Worm (Caenorhabditis elegans) whole organism, L2 larva: ENCODE results near the gene C40H1.3.

Experiments used
- C34F6.9 ChIP-seq: fragments of 150-350 bp; optimal IDR thresholded peaks from 2 replicates; lab custom pipeline; 2014; ENCODE audit warnings: missing biosample characterization, missing genetic modification characterization
- F13H6.1 ChIP-seq: sonication (generic microtip); optimal IDR thresholded peaks from 2 replicates; lab custom pipeline; 2016; ENCODE audit warnings: missing genetic modification characterization, missing compliant biosample characterization
- Y55F3AM.14 ChIP-seq: fragments of 200-800 bp; sonication (Bioruptor generic); optimal IDR thresholded peaks from 2 replicates; lab custom pipeline; 2018; ENCODE audit warnings: mild to moderate bottlenecking, missing genetic modification characterization, missing compliant biosample characterization
- ZK546.5 ChIP-seq: sonication (generic microtip); optimal IDR thresholded peaks from 2 replicates; lab custom pipeline; 2017; ENCODE audit warnings: missing biosample characterization, missing genetic modification characterization
- alr-1 ChIP-seq: fragments of 150-350 bp; optimal IDR thresholded peaks from 2 replicates; lab custom pipeline; 2014; ENCODE audit warnings: missing biosample characterization, missing genetic modification characterization
- aly-2 ChIP-seq: fragments of 150-350 bp; optimal IDR thresholded peaks from 2 replicates; lab custom pipeline; 2014; ENCODE audit warnings: missing biosample characterization, missing genetic modification characterization
- ama-1 ChIP-seq: fragments of 150-350 bp; optimal IDR thresholded peaks from 2 replicates; lab custom pipeline; 2018; ENCODE audit warnings: inconsistent platforms
- blmp-1 ChIP-seq: sonication (generic microtip); optimal IDR thresholded peaks from 2 replicates; lab custom pipeline; 2017; ENCODE audit warnings: missing genetic modification characterization, mild to moderate bottlenecking, missing compliant biosample characterization, antibody characterized with exemption, moderate library complexity; ENCODE audit not compliant: insufficient read depth
- ceh-16 ChIP-seq: fragments of 150-350 bp; optimal IDR thresholded peaks from 2 replicates; lab custom pipeline; 2014; ENCODE audit warnings: missing biosample characterization, missing genetic modification characterization
- ceh-82 ChIP-seq: fragments of 150-350 bp; optimal IDR thresholded peaks from 2 replicates; lab custom pipeline; 2014; ENCODE audit warnings: missing biosample characterization, missing genetic modification characterization
- crh-2 ChIP-seq: sonication (generic microtip); optimal IDR thresholded peaks from 2 replicates; lab custom pipeline; 2017; ENCODE audit warnings: missing biosample characterization, missing genetic modification characterization
- elt-1 ChIP-seq: fragments of 150-350 bp; optimal IDR thresholded peaks from 2 replicates; lab custom pipeline; 2014; ENCODE audit warnings: missing biosample characterization, missing genetic modification characterization
- elt-3 ChIP-seq: sonication (generic microtip); optimal IDR thresholded peaks from 2 replicates; lab custom pipeline; 2017; ENCODE audit warnings: missing biosample characterization, missing genetic modification characterization
- gmeb-1 ChIP-seq: fragments of 150-350 bp; optimal IDR thresholded peaks from 2 replicates; lab custom pipeline; 2014; ENCODE audit warnings: missing biosample characterization, missing genetic modification characterization
- lin-11 ChIP-seq: fragments of 150-350 bp; sonication (generic microtip); optimal IDR thresholded peaks from 2 replicates; lab custom pipeline; 2014; ENCODE audit warnings: missing biosample characterization, missing genetic modification characterization, inconsistent platforms, mixed read lengths
- lin-39 ChIP-seq: fragments of 150-350 bp; optimal IDR thresholded peaks from 2 replicates; lab custom pipeline; 2014; ENCODE audit warnings: missing biosample characterization, missing genetic modification reagents, missing genetic modification characterization
- mab-5 ChIP-seq: fragments of 150-350 bp; optimal IDR thresholded peaks from 2 replicates; lab custom pipeline; 2014; ENCODE audit warnings: missing biosample characterization, missing genetic modification characterization
- mbf-1 ChIP-seq: sonication (generic microtip); optimal IDR thresholded peaks from 2 replicates; lab custom pipeline; 2017; ENCODE audit warnings: missing biosample characterization, missing genetic modification characterization
- mdl-1 ChIP-seq, 2 experiments: fragments of 150-350 bp in 1 of 2; sonication (generic microtip) in 1 of 2; optimal IDR thresholded peaks; 2 replicates each; lab custom pipeline; 2017; ENCODE audit warnings: missing biosample characterization in 2 of 2, missing genetic modification characterization in 2 of 2
- nhr-10 ChIP-seq: sonication (generic microtip); optimal IDR thresholded peaks from 2 replicates; lab custom pipeline; 2017; ENCODE audit warnings: missing biosample characterization, missing genetic modification characterization
- nhr-11 ChIP-seq: fragments of 150-350 bp; optimal IDR thresholded peaks from 2 replicates; lab custom pipeline; 2014; ENCODE audit warnings: missing biosample characterization, missing genetic modification characterization
- nhr-12 ChIP-seq: fragments of 150-350 bp; optimal IDR thresholded peaks from 2 replicates; lab custom pipeline; 2014; ENCODE audit warnings: missing biosample characterization, missing genetic modification characterization
- nhr-129 ChIP-seq: fragments of 150-350 bp; optimal IDR thresholded peaks from 2 replicates; lab custom pipeline; 2014; ENCODE audit warnings: missing biosample characterization, missing genetic modification characterization
- nhr-21 ChIP-seq: fragments of 150-350 bp; optimal IDR thresholded peaks from 2 replicates; lab custom pipeline; 2014; ENCODE audit warnings: missing biosample characterization, missing genetic modification characterization
- nhr-23 ChIP-seq: fragments of 150-350 bp; optimal IDR thresholded peaks from 2 replicates; lab custom pipeline; 2014; ENCODE audit warnings: missing biosample characterization, missing genetic modification reagents, missing genetic modification characterization
- nhr-25 ChIP-seq: fragments of 150-350 bp; sonication (generic microtip); optimal IDR thresholded peaks from 3 replicates; lab custom pipeline; 2014; ENCODE audit warnings: missing biosample characterization, missing genetic modification characterization
- nhr-77 ChIP-seq: fragments of 150-350 bp; optimal IDR thresholded peaks from 2 replicates; lab custom pipeline; 2014; ENCODE audit warnings: missing biosample characterization, missing genetic modification characterization
- peb-1 ChIP-seq: fragments of 150-350 bp; optimal IDR thresholded peaks from 2 replicates; lab custom pipeline; 2014; ENCODE audit warnings: missing biosample characterization, missing genetic modification characterization
- sem-4 ChIP-seq: fragments of 150-350 bp; optimal IDR thresholded peaks from 2 replicates; lab custom pipeline; 2014; ENCODE audit warnings: missing biosample characterization, missing genetic modification reagents, missing genetic modification characterization
- skn-1 ChIP-seq: sonication (generic microtip); optimal IDR thresholded peaks from 2 replicates; lab custom pipeline; 2017; ENCODE audit warnings: missing biosample characterization, missing genetic modification characterization
- sma-3 ChIP-seq: sonication (generic microtip); optimal IDR thresholded peaks from 2 replicates; lab custom pipeline; 2016; ENCODE audit warnings: missing genetic modification reagents, missing genetic modification characterization, missing compliant biosample characterization
- unc-55 ChIP-seq: fragments of 150-350 bp; sonication (generic microtip); optimal IDR thresholded peaks from 3 replicates; lab custom pipeline; 2014; ENCODE audit warnings: missing biosample characterization, missing genetic modification reagents, missing genetic modification characterization
- unc-62 ChIP-seq: fragments of 150-350 bp; optimal IDR thresholded peaks from 2 replicates; lab custom pipeline; 2014; ENCODE audit warnings: missing biosample characterization, missing genetic modification reagents, missing genetic modification characterization
- zag-1 ChIP-seq: fragments of 150-350 bp; optimal IDR thresholded peaks from 2 replicates; lab custom pipeline; 2014; ENCODE audit warnings: missing biosample characterization, missing genetic modification characterization
- ztf-1 ChIP-seq: fragments of 200-800 bp; sonication (Bioruptor generic); conservative IDR thresholded peaks from 2 replicates; pipeline ENCODE4 v1.3.6; 2022; ENCODE audit warnings: missing genetic modification characterization, missing compliant biosample characterization
- ztf-11 ChIP-seq: sonication (generic microtip); optimal IDR thresholded peaks from 2 replicates; lab custom pipeline; 2017; ENCODE audit warnings: missing biosample characterization, missing genetic modification characterization
- ztf-4 ChIP-seq: fragments of 150-350 bp; optimal IDR thresholded peaks from 2 replicates; lab custom pipeline; 2014; ENCODE audit warnings: missing biosample characterization, missing genetic modification characterization

Gene C40H1.3

ce11 chrIII:9329266-9329665 lies at the start of gene C40H1.3:
TSS of gene C40H1.3 (minus strand) at chrIII:9329366.
- no peak for TF ChIP-seq skn-1 (tag; lab: Kevin White, UChicago)
- no peak for TF ChIP-seq unc-55 (GFP tag; lab: Kevin White, UChicago)
- no peak for TF ChIP-seq ztf-11 (tag; lab: Kevin White, UChicago)
- no peak for TF ChIP-seq ZK546.5 (tag; lab: Kevin White, UChicago)
- no peak for TF ChIP-seq peb-1
- no peak for TF ChIP-seq ceh-82 (tag; lab: Kevin White, UChicago)
- no peak for TF ChIP-seq nhr-129 (tag; lab: Kevin White, UChicago)
- no peak for TF ChIP-seq aly-2 (tag; lab: Kevin White, UChicago)
- TF ChIP-seq nhr-23 (tag; lab: Kevin White, UChicago): no peak
- no peak for TF ChIP-seq crh-2 (tag; lab: Kevin White, UChicago)
- no peak for TF ChIP-seq unc-62 (GFP tag; lab: Kevin White, UChicago)
- no peak for TF ChIP-seq mab-5 (tag; lab: Kevin White, UChicago)
- TF ChIP-seq elt-3 (tag; lab: Kevin White, UChicago): no peak
- TF ChIP-seq gmeb-1: no peak
- TF ChIP-seq nhr-77 (tag; lab: Kevin White, UChicago): no peak
- no peak for TF ChIP-seq lin-11 (tag; lab: Kevin White, UChicago)

DNA sequence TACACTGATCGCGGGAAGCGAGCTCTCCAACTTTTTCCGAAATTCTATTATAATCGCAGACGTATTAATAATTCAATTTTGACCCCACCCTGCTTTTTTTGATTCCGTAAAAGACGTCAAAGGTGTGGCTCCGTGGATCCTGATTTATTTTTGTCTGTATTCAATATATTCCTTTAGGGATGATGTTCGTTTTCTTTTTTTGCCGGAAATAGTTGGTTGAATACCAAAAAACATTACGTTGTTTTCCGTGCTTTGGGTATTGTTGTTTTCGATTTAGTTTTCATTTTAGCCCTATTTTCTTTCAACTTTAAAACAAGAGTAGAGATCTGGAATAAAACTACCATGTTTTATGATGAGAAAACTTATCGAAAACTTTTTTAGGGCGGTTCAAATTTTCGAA lies 47.5 kb upstream of the C40H1.3 start:
- TF ChIP-seq sma-3 (GFP tag; lab: Kevin White, UChicago) (no peak), ztf-1 (GFP tag; lab: Robert Waterston, UW) (no peak), nhr-12 (tag; lab: Kevin White, UChicago) (no peak), blmp-1 (tag; lab: Kevin White, UChicago) (no peak), elt-1 (tag; lab: Kevin White, UChicago) (no peak), nhr-11 (tag; lab: Kevin White, UChicago) (no peak), mdl-1 (tag; optimal IDR thresholded peaks at IDR 0.05; lab: Kevin White, UChicago) (no peak), nhr-21 (tag; lab: Kevin White, UChicago) (no peak), crh-2 (tag; lab: Kevin White, UChicago) (no peak), unc-55 (GFP tag; lab: Kevin White, UChicago) (no peak), nhr-77 (tag; lab: Kevin White, UChicago) (no peak), gmeb-1 (no peak)

DNA sequence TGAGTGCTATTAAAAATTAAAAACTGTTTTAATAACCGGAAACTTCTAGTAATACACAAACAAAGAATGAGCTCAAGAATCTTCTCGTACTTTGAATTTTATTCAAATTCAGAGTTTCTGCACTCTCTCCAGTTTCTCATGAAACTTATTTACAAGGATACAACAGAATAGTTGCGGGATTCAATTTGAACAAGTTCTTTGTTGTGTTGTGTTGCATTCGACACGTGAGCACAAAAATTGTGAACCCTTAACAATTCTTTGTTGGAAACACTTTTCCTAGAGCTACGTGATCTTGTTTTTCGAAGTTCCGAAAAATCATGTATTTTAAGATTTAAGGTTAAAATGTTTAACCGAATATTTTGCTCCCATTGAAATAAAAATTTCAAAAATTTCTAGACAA lies 44.6 kb upstream of the C40H1.3 start:
- TF ChIP-seq sem-4 (tag; lab: Kevin White, UChicago) (no peak), F13H6.1 (tag; lab: Kevin White, UChicago) (no peak), nhr-10 (tag; lab: Kevin White, UChicago) (no peak), ztf-11 (tag; lab: Kevin White, UChicago) (no peak), Y55F3AM.14 (no peak), nhr-25 (no peak), ZK546.5 (tag; lab: Kevin White, UChicago) (no peak), nhr-11 (tag; lab: Kevin White, UChicago) (no peak), peb-1 (no peak), ztf-4 (no peak), nhr-129 (tag; lab: Kevin White, UChicago) (no peak)

ce11 chrIII:9366971-9367370 lies 37.8 kb upstream of the C40H1.3 start, which contains the start of gene crn-6:
TSS of gene crn-6 (plus strand) at chrIII:9367271.
- TF ChIP-seq Y55F3AM.14 (no peak), skn-1 (tag; lab: Kevin White, UChicago) (no peak), ama-1 (lab: Kevin White, UChicago) (no peak), aly-2 (tag; lab: Kevin White, UChicago) (no peak), C34F6.9 (no peak), zag-1 (tag; lab: Kevin White, UChicago) (no peak), alr-1 (tag; lab: Kevin White, UChicago) (no peak), unc-62 (GFP tag; lab: Kevin White, UChicago) (no peak), ceh-82 (tag; lab: Kevin White, UChicago) (no peak), ztf-4 (no peak), nhr-23 (tag; lab: Kevin White, UChicago) (no peak), mdl-1 (tag; optimal IDR thresholded peaks at IDR 0.05; lab: Kevin White, UChicago) (no peak), F13H6.1 (tag; lab: Kevin White, UChicago) (no peak), elt-3 (tag; lab: Kevin White, UChicago) (no peak), ztf-1 (GFP tag; lab: Robert Waterston, UW) (no peak), lin-39 (no peak), mbf-1 (tag; lab: Kevin White, UChicago) (no peak), ceh-16 (no peak)
